Worm (Caenorhabditis elegans) whole organism, early embryonic: Measurements from ENCODE around the gene T19E7.6.

Experiments used
- B0310.2 ChIP-seq: sonication (generic microtip); optimal IDR thresholded peaks from 2 replicates; lab custom pipeline; 2016; ENCODE audit warnings: mild to moderate bottlenecking, missing genetic modification characterization, missing compliant biosample characterization
- F13C5.2 ChIP-seq: sonication (generic microtip); optimal IDR thresholded peaks from 2 replicates; lab custom pipeline; 2017; ENCODE audit warnings: mild to moderate bottlenecking, missing genetic modification characterization, inconsistent platforms, missing compliant biosample characterization
- aly-1 ChIP-seq: sonication (generic microtip); optimal IDR thresholded peaks from 2 replicates; lab custom pipeline; 2016; ENCODE audit warnings: missing genetic modification characterization, missing compliant biosample characterization
- ama-1 ChIP-seq: fragments of 150-350 bp; optimal IDR thresholded peaks from 2 replicates; lab custom pipeline; 2014
- ceh-13 ChIP-seq: fragments of 200-800 bp; sonication (Bioruptor generic); optimal IDR thresholded peaks from 2 replicates; lab custom pipeline; 2018; ENCODE audit warnings: mild to moderate bottlenecking, missing genetic modification characterization, missing compliant biosample characterization
- ceh-36 ChIP-seq: sonication (generic microtip); optimal IDR thresholded peaks from 2 replicates; lab custom pipeline; 2016; ENCODE audit warnings: missing genetic modification characterization, inconsistent platforms, missing compliant biosample characterization
- ets-7 ChIP-seq: sonication (generic microtip); optimal IDR thresholded peaks from 2 replicates; lab custom pipeline; 2016; ENCODE audit warnings: missing genotype, missing genetic modification characterization, missing compliant biosample characterization
- flt-1 ChIP-seq: fragments of 200-800 bp; sonication (Bioruptor generic); IDR thresholded peaks from 2 replicates; pipeline ENCODE4 v1.3.6; 2022; ENCODE audit warnings: missing genetic modification characterization, missing compliant biosample characterization
- hmbx-1 ChIP-seq: sonication (generic microtip); optimal IDR thresholded peaks from 2 replicates; lab custom pipeline; 2016; ENCODE audit warnings: mild to moderate bottlenecking, missing genetic modification characterization, missing compliant biosample characterization
- hmg-4 ChIP-seq: fragments of 200-800 bp; sonication (Bioruptor generic); optimal IDR thresholded peaks from 2 replicates; lab custom pipeline; 2018; ENCODE audit warnings: mild to moderate bottlenecking, missing genetic modification characterization, missing compliant biosample characterization
- hnd-1 ChIP-seq: sonication (generic microtip); optimal IDR thresholded peaks from 2 replicates; lab custom pipeline; 2016; ENCODE audit warnings: missing genetic modification characterization, missing compliant biosample characterization
- pes-1 ChIP-seq: fragments of 200-800 bp; sonication (Bioruptor generic); IDR thresholded peaks from 2 replicates; pipeline ENCODE4 v1.3.6; 2022; ENCODE audit warnings: missing genetic modification reagents, missing genetic modification characterization, missing compliant biosample characterization
- scrt-1 ChIP-seq: fragments of 200-800 bp; sonication (Bioruptor generic); IDR thresholded peaks from 2 replicates; pipeline ENCODE4 v1.3.6; 2022; ENCODE audit warnings: missing genetic modification characterization, missing compliant biosample characterization
- sea-1 ChIP-seq: fragments of 200-800 bp; sonication (Bioruptor generic); conservative IDR thresholded peaks from 2 replicates; pipeline ENCODE4 v1.3.6; 2022; ENCODE audit warnings: missing genetic modification characterization, missing compliant biosample characterization
- tbx-11 ChIP-seq: fragments of 200-800 bp; sonication (Bioruptor generic); IDR thresholded peaks from 2 replicates; pipeline ENCODE4 v1.3.6; 2022; ENCODE audit warnings: missing genetic modification characterization, missing compliant biosample characterization
- tbx-37 ChIP-seq: fragments of 200-800 bp; sonication (Bioruptor generic); conservative IDR thresholded peaks from 2 replicates; pipeline ENCODE4 v1.3.6; 2022; ENCODE audit warnings: missing genetic modification reagents, missing genetic modification characterization, missing compliant biosample characterization
- tra-4 ChIP-seq: sonication (generic microtip); optimal IDR thresholded peaks from 2 replicates; lab custom pipeline; 2017; ENCODE audit warnings: missing genetic modification characterization, missing compliant biosample characterization

The T19E7.6 gene

DNA sequence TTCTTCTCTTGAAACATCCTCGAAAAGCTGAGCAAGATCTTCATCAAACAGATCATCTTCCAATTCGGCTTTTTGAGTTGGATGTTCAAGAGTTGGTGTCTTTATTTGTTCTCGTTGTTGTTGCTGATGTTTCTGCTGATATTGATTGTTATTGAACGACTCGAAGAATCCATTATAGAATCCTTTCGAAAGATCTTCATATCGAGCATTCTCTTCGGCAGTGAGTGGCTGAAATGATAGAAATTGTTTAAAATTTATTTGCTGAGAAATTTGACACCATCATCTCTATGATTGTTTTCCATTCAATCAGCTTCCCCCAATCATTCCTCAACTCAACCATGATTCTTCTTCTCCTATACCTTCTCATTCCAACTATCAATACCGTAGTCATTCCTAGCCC, 15.7 kb downstream of the T19E7.6 start, which contains the start of gene clec-178:
Gene clec-178 (plus strand): TSS at position 301 of the 400 bp plus-strand sequence.
- TF ChIP-seq ama-1 (no peak), flt-1 (GFP tag; lab: Robert Waterston, UW) (no peak), ceh-13 (GFP tag; lab: Kevin White, UChicago) (no peak), pes-1 (no peak), aly-1 (tag; lab: Kevin White, UChicago) (no peak), B0310.2 (tag; lab: Kevin White, UChicago) (no peak), tbx-11 (no peak), hnd-1 (tag; lab: Kevin White, UChicago) (no peak), scrt-1 (no peak), hmbx-1 (tag; lab: Kevin White, UChicago) (no peak), F13C5.2 (tag; lab: Kevin White, UChicago) (no peak), hmg-4 (GFP tag; lab: Kevin White, UChicago) (no peak), tra-4 (tag; lab: Kevin White, UChicago) (no peak), ceh-36 (tag; lab: Kevin White, UChicago) (no peak), ets-7 (tag; lab: Kevin White, UChicago) (no peak), sea-1 (GFP tag; lab: Robert Waterston, UW) (no peak), tbx-37 (GFP tag; lab: Robert Waterston, UW) (no peak)

DNA sequence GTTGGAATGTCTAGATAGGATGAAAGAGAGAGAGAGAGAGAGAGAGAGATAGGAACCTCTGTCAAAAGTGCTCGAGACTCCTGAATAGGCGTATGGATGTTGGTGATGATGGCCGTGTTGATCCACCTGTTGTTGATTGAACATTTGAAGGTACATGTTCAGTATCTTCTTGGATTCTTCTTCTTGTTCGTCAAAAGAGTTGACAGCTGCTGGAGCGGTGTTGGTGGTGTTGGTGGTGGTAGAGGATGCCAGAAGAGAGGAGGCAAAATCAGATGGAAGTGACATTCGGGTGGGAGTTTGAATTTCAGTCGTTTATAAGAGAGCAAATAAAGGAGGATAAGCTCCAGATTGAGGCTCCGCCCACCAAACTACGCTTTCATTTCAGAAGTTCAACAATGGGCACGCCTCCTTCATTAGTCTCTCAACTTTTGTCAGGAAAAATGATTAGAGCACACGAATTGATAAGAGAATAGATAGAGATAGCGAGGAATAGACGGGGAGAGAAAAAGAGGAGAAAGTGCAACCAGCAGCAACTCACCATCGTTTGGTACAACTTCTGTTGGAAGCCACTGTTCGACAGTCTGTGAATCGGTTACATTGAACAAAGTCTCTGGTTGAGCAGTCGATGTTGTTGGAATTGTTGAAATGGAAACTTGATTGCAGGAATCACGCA, 16.4 kb downstream of the T19E7.6 start:
- no peak for TF ChIP-seq hmg-4 (GFP tag; lab: Kevin White, UChicago)
- peak; percentile 27 for TF ChIP-seq ama-1

DNA sequence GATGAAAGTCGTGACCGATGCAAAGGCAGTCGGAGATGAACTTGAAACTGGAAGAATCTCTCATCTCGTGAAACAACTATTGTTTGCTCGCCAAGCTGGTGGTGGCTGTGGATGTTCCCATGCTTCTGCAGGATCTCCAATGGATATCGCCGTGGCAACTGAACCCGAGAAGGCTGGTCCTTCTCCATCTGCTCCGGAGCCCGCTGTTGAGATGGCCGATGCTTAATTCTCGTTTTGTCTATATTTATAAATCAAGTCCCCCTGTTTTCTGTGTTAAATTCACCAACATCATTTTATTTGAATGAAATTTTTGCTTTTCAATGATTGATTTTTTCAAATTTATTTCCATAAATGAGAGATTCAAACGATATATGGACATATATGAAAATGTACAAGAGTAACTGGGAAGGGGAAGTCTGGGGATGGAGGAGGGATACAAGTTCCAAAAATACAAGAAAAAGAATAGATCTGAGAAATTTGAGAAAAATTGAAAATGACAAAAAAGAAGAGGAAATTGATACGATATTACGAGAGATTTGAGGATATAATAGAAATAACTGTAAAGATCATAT, 18.5 kb downstream of the T19E7.6 start:
- TF ChIP-seq ceh-13 (GFP tag; lab: Kevin White, UChicago) (no peak), B0310.2 (tag; lab: Kevin White, UChicago) (no peak)

DNA sequence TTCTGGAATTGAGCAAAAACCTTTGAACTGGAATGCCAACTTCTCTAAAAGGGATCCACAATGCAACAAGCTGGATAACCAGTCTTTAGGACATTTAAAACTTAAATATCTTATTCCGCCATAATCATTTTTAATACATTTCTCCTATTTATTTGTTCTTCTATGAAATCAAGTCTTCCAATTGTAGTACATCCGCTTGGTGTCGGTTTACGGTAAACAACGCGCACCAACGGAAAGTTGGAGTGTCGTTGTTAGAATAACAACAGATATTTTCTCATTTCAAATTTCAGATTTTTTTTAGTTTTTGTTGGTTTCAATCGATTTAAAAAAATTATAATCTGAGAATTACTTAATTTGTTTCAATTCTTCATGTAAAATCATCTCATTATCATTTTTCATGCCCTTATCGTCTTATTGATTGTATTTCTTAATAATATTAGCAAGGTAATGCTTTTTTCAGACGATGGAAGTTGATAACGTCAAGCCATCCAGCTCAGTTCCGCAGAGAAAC, 20.2 kb downstream of the T19E7.6 start, which contains the start of gene csn-5:
Gene csn-5 (plus strand): TSS at position 461 of the 511 bp plus-strand sequence.
- no peak for TF ChIP-seq hmbx-1 (tag; lab: Kevin White, UChicago)
- no peak for TF ChIP-seq tbx-11
- no peak for TF ChIP-seq tbx-37 (GFP tag; lab: Robert Waterston, UW)
- no peak for TF ChIP-seq ets-7 (tag; lab: Kevin White, UChicago)
- TF ChIP-seq flt-1 (GFP tag; lab: Robert Waterston, UW) = no peak
- no peak for TF ChIP-seq hmg-4 (GFP tag; lab: Kevin White, UChicago)
- TF ChIP-seq ceh-36 (tag; lab: Kevin White, UChicago) = no peak
- TF ChIP-seq ceh-13 (GFP tag; lab: Kevin White, UChicago) = no peak
- no peak for TF ChIP-seq sea-1 (GFP tag; lab: Robert Waterston, UW)
- no peak for TF ChIP-seq tra-4 (tag; lab: Kevin White, UChicago)

- TF ChIP-seq flt-1 (GFP tag; lab: Robert Waterston, UW) (no peak), aly-1 (tag; lab: Kevin White, UChicago) (no peak), tbx-11 (no peak), F13C5.2 (tag; lab: Kevin White, UChicago) (no peak), ets-7 (tag; lab: Kevin White, UChicago) (no peak), sea-1 (GFP tag; lab: Robert Waterston, UW) (no peak), hmg-4 (GFP tag; lab: Kevin White, UChicago) (no peak), B0310.2 (tag; lab: Kevin White, UChicago) (no peak), ceh-13 (GFP tag; lab: Kevin White, UChicago) (no peak), pes-1 (no peak), ama-1 (no peak)
Observed at ce11 chrIV:5645514-5646052, 23.7 kb downstream of the T19E7.6 start, which contains the start of the genes srd-8 and B0547.2. Gene srd-8, minus strand, starts transcription at chrIV:5645614. Gene B0547.2, plus strand, starts transcription at chrIV:5646002.

DNA sequence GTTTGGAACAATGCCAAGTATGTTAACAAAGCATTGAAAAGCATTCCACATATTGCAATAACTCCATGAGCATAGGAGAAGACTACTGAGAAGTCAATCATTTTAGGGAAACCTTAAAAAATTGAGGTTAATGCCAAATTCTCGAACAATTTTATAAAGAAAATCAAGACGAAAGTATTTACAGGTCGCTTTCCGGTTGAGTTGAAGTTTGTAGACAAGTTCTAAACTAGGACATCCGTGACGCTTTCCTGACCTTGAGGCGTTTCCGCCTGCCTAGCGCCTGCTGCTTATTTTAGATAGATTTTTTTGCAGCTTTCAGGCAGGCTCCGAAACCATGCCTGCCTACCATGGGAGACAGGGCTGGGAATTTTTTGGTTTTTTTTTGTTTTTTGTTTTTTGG, 33.8 kb downstream of the T19E7.6 start, which contains the start of gene srd-13:
Gene srd-13 (minus strand): TSS at position 101 of the 400 bp plus-strand sequence.
- TF ChIP-seq ceh-13 (GFP tag; lab: Kevin White, UChicago) = no peak
- TF ChIP-seq hnd-1 (tag; lab: Kevin White, UChicago) = no peak
- TF ChIP-seq ets-7 (tag; lab: Kevin White, UChicago) = no peak
- TF ChIP-seq F13C5.2 (tag; lab: Kevin White, UChicago) = no peak
- no peak for TF ChIP-seq flt-1 (GFP tag; lab: Robert Waterston, UW)
- no peak for TF ChIP-seq scrt-1
- TF ChIP-seq hmg-4 (GFP tag; lab: Kevin White, UChicago) = no peak
- no peak for TF ChIP-seq tbx-37 (GFP tag; lab: Robert Waterston, UW)
- TF ChIP-seq ceh-36 (tag; lab: Kevin White, UChicago) = no peak

DNA sequence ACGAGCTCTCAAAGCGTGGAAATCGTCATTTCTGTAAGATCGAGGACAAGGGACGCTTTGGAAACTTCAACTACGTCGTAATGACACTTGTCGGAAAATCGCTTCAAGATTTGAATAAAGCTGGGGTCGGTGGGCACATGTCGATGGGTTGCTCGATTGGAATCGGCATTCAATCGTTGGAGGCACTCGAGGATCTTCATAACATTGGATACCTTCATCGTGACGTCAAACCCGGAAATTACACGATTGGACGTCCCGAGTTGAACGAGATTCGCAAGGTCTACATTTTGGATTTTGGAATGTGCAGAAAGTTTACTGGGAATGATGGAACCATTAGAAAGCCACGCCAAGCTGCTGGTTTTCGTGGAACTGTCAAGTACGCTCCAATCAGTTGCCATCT, 36.8 kb downstream of the T19E7.6 start:
- TF ChIP-seq hmg-4 (GFP tag; lab: Kevin White, UChicago) (no peak), scrt-1 (no peak), hmbx-1 (tag; lab: Kevin White, UChicago) (no peak), pes-1 (no peak), ceh-13 (GFP tag; lab: Kevin White, UChicago) (no peak), ama-1 (no peak), B0310.2 (tag; lab: Kevin White, UChicago) (no peak), ceh-36 (tag; lab: Kevin White, UChicago) (no peak), F13C5.2 (tag; lab: Kevin White, UChicago) (no peak)
